Fruit fly (Drosophila melanogaster): ENCODE results near the gene CG13731.

dm6 chr3L:17428779-17429178 lies 40.0 kb upstream of the CG13731 start, which contains the start of gene Gorab:
- peak; percentile 91 for TF ChIP-seq Ets98B (GFP tag; IDR thresholded peaks at IDR 0.05)
- no peak for TF ChIP-seq EcR (GFP tag; optimal IDR thresholded peaks at IDR 0.05)
- TF ChIP-seq CG14655 (GFP tag; optimal IDR thresholded peaks at IDR 0.05): peak; percentile 80
- peak; percentile 76 for TF ChIP-seq Pif1B (GFP tag; optimal IDR thresholded peaks at IDR 0.05)
- TF ChIP-seq rn (GFP tag; IDR thresholded peaks at IDR 0.05): peak; percentile 90
- peak; percentile 73 for TF ChIP-seq CG8301 (tag; optimal IDR thresholded peaks at IDR 0.05)
- no peak for TF ChIP-seq D1 (tag; optimal IDR thresholded peaks at IDR 0.05)
- peak; percentile 91 for TF ChIP-seq fd96Ca (GFP tag; IDR thresholded peaks at IDR 0.05)
- TF ChIP-seq CG9948 (tag; optimal IDR thresholded peaks at IDR 0.05): peak; percentile 80
- peak; percentile 96 for TF ChIP-seq CG4496 (GFP tag; IDR thresholded peaks at IDR 0.05)
- TF ChIP-seq Pif1A (GFP tag; optimal IDR thresholded peaks at IDR 0.05): peak; percentile 79
- TF ChIP-seq Snoo (tag; optimal IDR thresholded peaks at IDR 0.05): peak; percentile 81
- TF ChIP-seq CG10348 (GFP tag; IDR thresholded peaks at IDR 0.05): peak; percentile 85
